3 fruit fly cellular contexts compared by ENCODE assay signal in the genomic region with DNA sequence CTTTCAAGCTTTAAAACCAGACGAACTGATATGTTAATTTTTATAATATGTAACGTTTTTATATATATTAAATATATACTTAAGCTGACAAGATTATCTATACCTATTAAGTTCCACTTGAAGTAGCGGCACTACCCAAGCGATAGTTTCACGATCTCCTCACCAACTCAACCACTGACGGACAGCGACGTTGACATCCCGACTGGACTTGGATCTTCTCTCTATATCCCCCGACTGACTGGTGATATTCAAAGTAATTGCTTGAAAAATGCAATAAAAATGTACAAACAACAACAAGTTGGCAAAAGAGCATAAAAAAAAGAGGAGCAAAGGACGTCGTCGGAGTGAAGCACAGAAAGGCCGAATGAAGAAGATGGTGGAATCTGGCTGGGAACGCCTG.
A peak's percentile ranks its signal among the peaks of the same experiment; 100 is the strongest.
TF ChIP-seq lines count a peak whose summit lies in the region.

A gene (minus strand): TSS at position 101 of the 400 bp plus-strand sequence.

TF ChIP-seq in whole organism, prepupa, 60 proteins besides CTCF, POLR2A, EP300 and RAD21:
- TF ChIP-seq Sox102F (GFP tag; optimal IDR thresholded peaks at IDR 0.05; lab: Kevin White, UChicago) (no peak), svp (GFP tag; lab: Kevin White, UChicago) (peak; percentile 52)
TF ChIP-seq in whole organism, prepupa: peak in this region for 1.

TF ChIP-seq in whole organism, pupa, 21 proteins besides CTCF, POLR2A, EP300 and RAD21:
- no peak for TF ChIP-seq D1 (tag; optimal IDR thresholded peaks at IDR 0.05; lab: Kevin White, UChicago)
- TF ChIP-seq Snoo (tag; optimal IDR thresholded peaks at IDR 0.05; lab: Kevin White, UChicago): no peak
- peak; percentile 3 for TF ChIP-seq CG8159 (tag; optimal IDR thresholded peaks at IDR 0.05; lab: Kevin White, UChicago)
- TF ChIP-seq CG8301 (tag; optimal IDR thresholded peaks at IDR 0.05; lab: Kevin White, UChicago): no peak

TF ChIP-seq in whole organism, wandering third instar larva, 38 proteins besides CTCF, POLR2A, EP300 and RAD21:
- no peak for TF ChIP-seq GATAd (GFP tag; optimal IDR thresholded peaks at IDR 0.05; lab: Kevin White, UChicago)
- TF ChIP-seq br (GFP tag; optimal IDR thresholded peaks at IDR 0.05; lab: Kevin White, UChicago): no peak
- TF ChIP-seq HLH106 (tag; optimal IDR thresholded peaks at IDR 0.05; lab: Kevin White, UChicago): peak; percentile 10
- no peak for TF ChIP-seq psq (GFP tag; optimal IDR thresholded peaks at IDR 0.05; lab: Kevin White, UChicago)
- no peak for TF ChIP-seq OdsH (GFP tag; optimal IDR thresholded peaks at IDR 0.05; lab: Kevin White, UChicago)
